Fruit fly (Drosophila melanogaster): ENCODE results near the gene whe.

whe gene

DNA sequence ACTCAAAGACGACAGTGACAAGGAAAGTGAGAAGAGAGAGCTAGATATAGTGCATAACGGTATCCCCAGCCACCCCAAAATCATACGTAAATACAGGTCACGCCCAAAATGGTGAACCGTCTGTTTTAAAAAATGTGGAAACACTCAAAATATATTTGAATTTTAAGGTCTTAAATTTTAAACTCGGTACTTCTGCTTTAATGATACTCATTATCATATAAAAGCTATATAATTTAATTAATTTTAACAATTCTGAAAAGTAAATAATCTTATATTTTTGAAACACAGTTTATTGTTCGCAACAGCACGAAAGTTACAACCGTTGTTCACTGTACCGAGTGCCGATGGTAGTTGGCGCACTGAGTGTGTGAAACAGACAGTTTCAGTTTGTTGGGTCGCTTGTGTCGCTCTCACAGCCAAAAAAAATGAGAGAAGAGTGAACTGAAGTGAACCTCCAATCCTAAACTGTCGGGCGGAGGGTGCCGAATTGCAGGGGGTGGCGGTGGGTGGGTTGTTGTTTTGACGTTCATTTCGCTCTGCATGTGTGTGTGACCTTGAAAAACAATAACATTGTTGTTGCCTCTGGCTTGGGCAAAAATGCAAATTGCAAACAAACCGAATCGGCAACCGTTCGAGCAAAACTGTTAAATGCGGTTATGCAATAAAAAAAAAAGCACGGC lies 36.1 kb downstream of the whe start (continued):
- TF ChIP-seq CG10147 (GFP tag; optimal IDR thresholded peaks at IDR 0.05) = peak; percentile 93
- TF ChIP-seq maf-S (GFP tag; optimal IDR thresholded peaks at IDR 0.05) = peak; percentile 35
- TF ChIP-seq btn (GFP tag; optimal IDR thresholded peaks at IDR 0.05) = no peak
- TF ChIP-seq CG10267 (tag; optimal IDR thresholded peaks at IDR 0.05) = peak; percentile 86
- 0 out of 2 replicates have a peak, but pooled peaks have one; percentile 27 for TF ChIP-seq unc-4 (GFP tag; IDR thresholded peaks at IDR 0.05; ENCODE audit: partially characterized antibody)
- TF ChIP-seq inv (GFP tag; IDR thresholded peaks at IDR 0.05; ENCODE audit: partially characterized antibody) = 0 out of 2 replicates have a peak, but pooled peaks have one; percentile 19
- TF ChIP-seq sens (GFP tag) = peak; percentile 91
- TF ChIP-seq CG14441 (GFP tag; IDR thresholded peaks at IDR 0.05) = peak; percentile 82
- peak; percentile 93 for TF ChIP-seq lmd (GFP tag; IDR thresholded peaks at IDR 0.05)
- TF ChIP-seq ewg (GFP tag; optimal IDR thresholded peaks at IDR 0.05) = peak; percentile 84
- no peak for TF ChIP-seq dati (GFP tag; IDR thresholded peaks at IDR 0.05)
- TF ChIP-seq HmgZ (tag; optimal IDR thresholded peaks at IDR 0.05) = peak; percentile 88
- peak; percentile 86 for TF ChIP-seq Nf-YC (tag; optimal IDR thresholded peaks at IDR 0.05)
- peak; percentile 39 for TF ChIP-seq Dip3 (GFP tag; optimal IDR thresholded peaks at IDR 0.05)
- peak; percentile 29 for TF ChIP-seq CG13624 (GFP tag; optimal IDR thresholded peaks at IDR 0.05)
- 0 out of 4 replicates have a peak, but pooled peaks have one; percentile 64 for TF ChIP-seq chinmo (GFP tag; IDR thresholded peaks at IDR 0.05; ENCODE audit: partially characterized antibody)
- no peak for TF ChIP-seq CG8478 (optimal IDR thresholded peaks at IDR 0.05)
- peak; percentile 96 for TF ChIP-seq CG13296 (GFP tag; optimal IDR thresholded peaks at IDR 0.05)
- TF ChIP-seq tna (GFP tag; IDR thresholded peaks at IDR 0.05; ENCODE audit: partially characterized antibody) = no peak
- TF ChIP-seq Dbx (GFP tag; IDR thresholded peaks at IDR 0.05) = peak; percentile 89
- TF ChIP-seq CG8765 (GFP tag; IDR thresholded peaks at IDR 0.05) = 0 out of 2 replicates have a peak, but pooled peaks have one; percentile 45
- TF ChIP-seq Vsx1 (GFP tag; optimal IDR thresholded peaks at IDR 0.05) = peak; percentile 84
- TF ChIP-seq PHDP (tag; optimal IDR thresholded peaks at IDR 0.05) = peak; percentile 93
- TF ChIP-seq nerfin-2 (GFP tag; IDR thresholded peaks at IDR 0.05; ENCODE audit: partially characterized antibody) = no peak
- peak; percentile 77 for TF ChIP-seq CG8281 (tag; optimal IDR thresholded peaks at IDR 0.05)
- peak; percentile 88 for TF ChIP-seq D19A (tag; optimal IDR thresholded peaks at IDR 0.05)
- peak; percentile 87 for TF ChIP-seq az2 (GFP tag; optimal IDR thresholded peaks at IDR 0.05)
- no peak; the same call in 1 of the 2 replicates for TF ChIP-seq CG13287 (GFP tag; IDR thresholded peaks at IDR 0.05; ENCODE audit: partially characterized antibody)
- peak; percentile 54; the same call in 1 of the 2 replicates for TF ChIP-seq bowl (GFP tag; IDR thresholded peaks at IDR 0.05)
- TF ChIP-seq CG1602 (GFP tag; optimal IDR thresholded peaks at IDR 0.05) = peak; percentile 87
- peak; percentile 91 for TF ChIP-seq nerfin-1 (tag; optimal IDR thresholded peaks at IDR 0.05)
- peak; percentile 81 for TF ChIP-seq CG2875 (GFP tag; optimal IDR thresholded peaks at IDR 0.05)
- TF ChIP-seq CG10209 (GFP tag; optimal IDR thresholded peaks at IDR 0.05) = peak; percentile 93
- peak; percentile 81 for TF ChIP-seq dmrt11E (tag; optimal IDR thresholded peaks at IDR 0.05)
- no peak for TF ChIP-seq ab (GFP tag; optimal IDR thresholded peaks at IDR 0.05)
- no peak for TF ChIP-seq p53 (GFP tag; optimal IDR thresholded peaks at IDR 0.05)
- peak; percentile 83 for TF ChIP-seq CG11093 (GFP tag; IDR thresholded peaks at IDR 0.05)
- no peak for TF ChIP-seq hbn (GFP tag; IDR thresholded peaks at IDR 0.05; ENCODE audit: partially characterized antibody)
- TF ChIP-seq CG31441 (GFP tag; IDR thresholded peaks at IDR 0.05) = peak; percentile 92
- peak; percentile 87 for TF ChIP-seq Chrac-16 (GFP tag; optimal IDR thresholded peaks at IDR 0.05)
- TF ChIP-seq CG34224 (GFP tag; IDR thresholded peaks at IDR 0.05; ENCODE audit: partially characterized antibody) = no peak
- TF ChIP-seq dimm (GFP tag; IDR thresholded peaks at IDR 0.05) = peak; percentile 72
- peak in 1 of 3 experiments; percentile 88 for TF ChIP-seq lola (GFP tag; optimal IDR thresholded peaks at IDR 0.05)
- TF ChIP-seq dmrt99B (tag; optimal IDR thresholded peaks at IDR 0.05) = peak; percentile 96
- peak; percentile 53; the same call in 1 of the 3 replicates for TF ChIP-seq CG3726 (GFP tag; IDR thresholded peaks at IDR 0.05)
- TF ChIP-seq CG11247 (GFP tag; IDR thresholded peaks at IDR 0.05) = peak; percentile 71
- peak; percentile 71 for TF ChIP-seq Lhr (GFP tag; optimal IDR thresholded peaks at IDR 0.05)
- peak; percentile 12 for TF ChIP-seq Dad (GFP tag; optimal IDR thresholded peaks at IDR 0.05)

Measured in whole organism, embryonic.